Worm (Caenorhabditis elegans) whole organism, early embryonic: Measurements from ENCODE around the gene Y54G11A.3.

ENCODE experiments used
- B0310.2 ChIP-seq: sonication (generic microtip); optimal IDR thresholded peaks from 2 replicates; lab custom pipeline; 2016; ENCODE audit warnings: mild to moderate bottlenecking, missing genetic modification characterization, missing compliant biosample characterization
- F13C5.2 ChIP-seq: sonication (generic microtip); optimal IDR thresholded peaks from 2 replicates; lab custom pipeline; 2017; ENCODE audit warnings: mild to moderate bottlenecking, missing genetic modification characterization, inconsistent platforms, missing compliant biosample characterization
- aly-1 ChIP-seq: sonication (generic microtip); optimal IDR thresholded peaks from 2 replicates; lab custom pipeline; 2016; ENCODE audit warnings: missing genetic modification characterization, missing compliant biosample characterization
- ama-1 ChIP-seq: fragments of 150-350 bp; optimal IDR thresholded peaks from 2 replicates; lab custom pipeline; 2014
- ceh-13 ChIP-seq: fragments of 200-800 bp; sonication (Bioruptor generic); optimal IDR thresholded peaks from 2 replicates; lab custom pipeline; 2018; ENCODE audit warnings: mild to moderate bottlenecking, missing genetic modification characterization, missing compliant biosample characterization
- ceh-36 ChIP-seq: sonication (generic microtip); optimal IDR thresholded peaks from 2 replicates; lab custom pipeline; 2016; ENCODE audit warnings: missing genetic modification characterization, inconsistent platforms, missing compliant biosample characterization
- ets-7 ChIP-seq: sonication (generic microtip); optimal IDR thresholded peaks from 2 replicates; lab custom pipeline; 2016; ENCODE audit warnings: missing genotype, missing genetic modification characterization, missing compliant biosample characterization
- flt-1 ChIP-seq: fragments of 200-800 bp; sonication (Bioruptor generic); IDR thresholded peaks from 2 replicates; pipeline ENCODE4 v1.3.6; 2022; ENCODE audit warnings: missing genetic modification characterization, missing compliant biosample characterization
- hmbx-1 ChIP-seq: sonication (generic microtip); optimal IDR thresholded peaks from 2 replicates; lab custom pipeline; 2016; ENCODE audit warnings: mild to moderate bottlenecking, missing genetic modification characterization, missing compliant biosample characterization
- hmg-4 ChIP-seq: fragments of 200-800 bp; sonication (Bioruptor generic); optimal IDR thresholded peaks from 2 replicates; lab custom pipeline; 2018; ENCODE audit warnings: mild to moderate bottlenecking, missing genetic modification characterization, missing compliant biosample characterization
- hnd-1 ChIP-seq: sonication (generic microtip); optimal IDR thresholded peaks from 2 replicates; lab custom pipeline; 2016; ENCODE audit warnings: missing genetic modification characterization, missing compliant biosample characterization
- pes-1 ChIP-seq: fragments of 200-800 bp; sonication (Bioruptor generic); IDR thresholded peaks from 2 replicates; pipeline ENCODE4 v1.3.6; 2022; ENCODE audit warnings: missing genetic modification reagents, missing genetic modification characterization, missing compliant biosample characterization
- scrt-1 ChIP-seq: fragments of 200-800 bp; sonication (Bioruptor generic); IDR thresholded peaks from 2 replicates; pipeline ENCODE4 v1.3.6; 2022; ENCODE audit warnings: missing genetic modification characterization, missing compliant biosample characterization
- sea-1 ChIP-seq: fragments of 200-800 bp; sonication (Bioruptor generic); conservative IDR thresholded peaks from 2 replicates; pipeline ENCODE4 v1.3.6; 2022; ENCODE audit warnings: missing genetic modification characterization, missing compliant biosample characterization
- tbx-11 ChIP-seq: fragments of 200-800 bp; sonication (Bioruptor generic); IDR thresholded peaks from 2 replicates; pipeline ENCODE4 v1.3.6; 2022; ENCODE audit warnings: missing genetic modification characterization, missing compliant biosample characterization
- tbx-37 ChIP-seq: fragments of 200-800 bp; sonication (Bioruptor generic); conservative IDR thresholded peaks from 2 replicates; pipeline ENCODE4 v1.3.6; 2022; ENCODE audit warnings: missing genetic modification reagents, missing genetic modification characterization, missing compliant biosample characterization
- tra-4 ChIP-seq: sonication (generic microtip); optimal IDR thresholded peaks from 2 replicates; lab custom pipeline; 2017; ENCODE audit warnings: missing genetic modification characterization, missing compliant biosample characterization

The Y54G11A.3 gene

ce11 chrII:14276409-14276808 is at the start of gene Y54G11A.3:
Gene Y54G11A.3 (plus strand): TSS chrII:14276621.
- TF ChIP-seq ets-7 (tag; lab: Kevin White, UChicago), result no peak

ce11 chrII:14230075-14230474 is 46.3 kb upstream of the Y54G11A.3 start:
- TF ChIP-seq aly-1 (no peak), hmg-4 (GFP tag; lab: Kevin White, UChicago) (no peak), sea-1 (GFP tag; lab: Robert Waterston, UW) (no peak), scrt-1 (GFP tag; lab: Robert Waterston, UW) (no peak), flt-1 (GFP tag; lab: Robert Waterston, UW) (no peak), ceh-13 (GFP tag; lab: Kevin White, UChicago) (no peak), tbx-37 (GFP tag; lab: Robert Waterston, UW) (no peak), ceh-36 (tag; lab: Kevin White, UChicago) (no peak), B0310.2 (tag; lab: Kevin White, UChicago) (no peak)

DNA sequence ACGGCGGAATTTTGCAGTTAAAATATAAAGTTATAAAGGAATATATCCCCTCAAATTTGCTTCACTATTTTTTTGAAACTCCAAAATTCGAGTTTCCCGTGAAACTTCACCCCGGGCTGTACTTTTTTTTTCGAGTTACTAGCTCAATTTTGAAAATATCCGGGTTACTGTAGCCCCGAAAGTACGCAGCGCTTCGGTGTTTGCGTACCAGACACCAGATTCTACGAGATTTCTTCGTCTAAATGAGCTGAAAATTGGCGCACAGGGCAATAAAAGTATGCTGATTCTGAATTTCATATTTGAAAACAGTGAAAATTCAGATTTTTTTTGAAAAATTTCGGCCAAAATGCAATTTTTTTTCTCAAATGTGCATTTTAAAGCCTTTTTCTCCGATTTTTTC is 45.5 kb upstream of the Y54G11A.3 start:
- TF ChIP-seq ceh-13 (GFP tag; lab: Kevin White, UChicago), result no peak
- no peak for TF ChIP-seq flt-1 (GFP tag; lab: Robert Waterston, UW)
- TF ChIP-seq sea-1 (GFP tag; lab: Robert Waterston, UW), result 0 out of 2 replicates have a peak, but pooled peaks have one; percentile 10
- no peak for TF ChIP-seq aly-1
- no peak for TF ChIP-seq ama-1
- no peak for TF ChIP-seq ceh-36 (tag; lab: Kevin White, UChicago)
- no peak for TF ChIP-seq scrt-1 (GFP tag; lab: Robert Waterston, UW)
- TF ChIP-seq F13C5.2, result no peak

ce11 chrII:14233879-14234278 is 42.5 kb upstream of the Y54G11A.3 start, which contains the start of gene men-1:
Gene men-1 (minus strand): TSS chrII:14234120.
- TF ChIP-seq tbx-11 (no peak), hmbx-1 (tag; lab: Kevin White, UChicago) (no peak), hnd-1 (no peak), ets-7 (tag; lab: Kevin White, UChicago) (no peak), scrt-1 (GFP tag; lab: Robert Waterston, UW) (no peak), B0310.2 (tag; lab: Kevin White, UChicago) (no peak), ceh-36 (tag; lab: Kevin White, UChicago) (no peak), ceh-13 (GFP tag; lab: Kevin White, UChicago) (no peak), sea-1 (GFP tag; lab: Robert Waterston, UW) (no peak), hmg-4 (GFP tag; lab: Kevin White, UChicago) (no peak), ama-1 (no peak), F13C5.2 (no peak), tbx-37 (GFP tag; lab: Robert Waterston, UW) (no peak), aly-1 (no peak), flt-1 (GFP tag; lab: Robert Waterston, UW) (no peak)

ce11 chrII:14234375-14235102 is 41.9 kb upstream of the Y54G11A.3 start:
- no peak for TF ChIP-seq ceh-36 (tag; lab: Kevin White, UChicago)
- no peak for TF ChIP-seq tbx-37 (GFP tag; lab: Robert Waterston, UW)
- TF ChIP-seq sea-1 (GFP tag; lab: Robert Waterston, UW), result no peak
- TF ChIP-seq tbx-11, result no peak
- TF ChIP-seq ets-7 (tag; lab: Kevin White, UChicago), result no peak
- TF ChIP-seq aly-1, result no peak

DNA sequence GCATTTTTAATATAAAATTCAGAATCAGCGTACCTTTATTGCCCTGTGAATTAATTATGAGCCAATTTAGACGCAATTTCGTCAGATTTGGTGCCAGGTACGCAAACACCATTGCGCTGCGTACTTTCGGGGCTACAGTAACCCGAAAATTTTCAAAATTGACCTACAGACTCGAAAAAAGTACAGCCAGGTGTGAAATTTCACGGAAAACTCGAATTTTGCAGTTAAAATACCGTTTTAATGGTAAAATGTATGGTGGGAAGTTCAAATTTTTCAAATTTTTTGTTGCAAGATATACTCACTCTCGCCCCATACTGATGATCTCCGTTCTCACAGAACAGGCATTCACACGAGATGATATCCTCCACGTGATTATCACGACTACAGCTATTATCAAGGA is 39.9 kb upstream of the Y54G11A.3 start:
- TF ChIP-seq ets-7 (tag; lab: Kevin White, UChicago) (no peak), sea-1 (GFP tag; lab: Robert Waterston, UW) (no peak), pes-1 (GFP tag; lab: Robert Waterston, UW) (no peak), tra-4 (tag; lab: Kevin White, UChicago) (no peak), F13C5.2 (no peak), hnd-1 (no peak), hmg-4 (GFP tag; lab: Kevin White, UChicago) (no peak), scrt-1 (GFP tag; lab: Robert Waterston, UW) (no peak), aly-1 (no peak), ceh-36 (tag; lab: Kevin White, UChicago) (no peak), flt-1 (GFP tag; lab: Robert Waterston, UW) (no peak), ceh-13 (GFP tag; lab: Kevin White, UChicago) (no peak), tbx-11 (no peak), hmbx-1 (tag; lab: Kevin White, UChicago) (no peak), B0310.2 (tag; lab: Kevin White, UChicago) (no peak), ama-1 (no peak), tbx-37 (GFP tag; lab: Robert Waterston, UW) (no peak)

ce11 chrII:14237245-14237806 is 39.1 kb upstream of the Y54G11A.3 start:
- TF ChIP-seq tra-4 (tag; lab: Kevin White, UChicago) (no peak), tbx-11 (no peak), tbx-37 (GFP tag; lab: Robert Waterston, UW) (no peak)

ce11 chrII:14239924-14240323 is 36.5 kb upstream of the Y54G11A.3 start:
- TF ChIP-seq sea-1 (GFP tag; lab: Robert Waterston, UW), result no peak
- TF ChIP-seq hmg-4 (GFP tag; lab: Kevin White, UChicago), result no peak
- TF ChIP-seq aly-1, result no peak
- TF ChIP-seq ama-1, result no peak
- TF ChIP-seq tra-4 (tag; lab: Kevin White, UChicago), result no peak
- TF ChIP-seq tbx-11, result no peak
- TF ChIP-seq B0310.2 (tag; lab: Kevin White, UChicago), result no peak
- TF ChIP-seq tbx-37 (GFP tag; lab: Robert Waterston, UW), result no peak
- no peak for TF ChIP-seq hmbx-1 (tag; lab: Kevin White, UChicago)
- TF ChIP-seq pes-1 (GFP tag; lab: Robert Waterston, UW), result no peak
- no peak for TF ChIP-seq flt-1 (GFP tag; lab: Robert Waterston, UW)
- no peak for TF ChIP-seq ceh-13 (GFP tag; lab: Kevin White, UChicago)
- TF ChIP-seq F13C5.2, result no peak
- no peak for TF ChIP-seq scrt-1 (GFP tag; lab: Robert Waterston, UW)
- TF ChIP-seq ets-7 (tag; lab: Kevin White, UChicago), result no peak
- TF ChIP-seq hnd-1, result no peak
- TF ChIP-seq ceh-36 (tag; lab: Kevin White, UChicago), result no peak
